Worm (Caenorhabditis elegans) whole organism, L3 larva: ENCODE data around the gene dim-1.

ENCODE experiments used
- R02D3.7 ChIP-seq: fragments of 150-350 bp; optimal IDR thresholded peaks from 2 replicates; lab custom pipeline; 2014; ENCODE audit warnings: missing biosample characterization, missing genetic modification characterization
- ZK546.5 ChIP-seq: sonication (generic microtip); optimal IDR thresholded peaks from 2 replicates; lab custom pipeline; 2017; ENCODE audit warnings: missing biosample characterization, missing genetic modification characterization
- aly-2 ChIP-seq: fragments of 150-350 bp; optimal IDR thresholded peaks from 2 replicates; lab custom pipeline; 2014; ENCODE audit warnings: missing biosample characterization, missing genetic modification characterization
- ama-1 ChIP-seq: fragments of 150-350 bp; optimal IDR thresholded peaks from 2 replicates; lab custom pipeline; 2018
- ceh-16 ChIP-seq: sonication (generic microtip); optimal IDR thresholded peaks from 2 replicates; lab custom pipeline; 2017; ENCODE audit warnings: missing biosample characterization, missing genetic modification characterization
- ceh-28 ChIP-seq: fragments of 150-350 bp; optimal IDR thresholded peaks from 2 replicates; lab custom pipeline; 2014; ENCODE audit warnings: missing biosample characterization, missing genetic modification reagents, missing genetic modification characterization
- ceh-82 ChIP-seq: fragments of 150-350 bp; optimal IDR thresholded peaks from 2 replicates; lab custom pipeline; 2014; ENCODE audit warnings: missing biosample characterization, missing genetic modification characterization
- ceh-9 ChIP-seq: sonication (generic microtip); optimal IDR thresholded peaks from 2 replicates; lab custom pipeline; 2018; ENCODE audit warnings: missing biosample characterization, missing genetic modification characterization
- daf-12 ChIP-seq: fragments of 150-350 bp; optimal IDR thresholded peaks from 2 replicates; lab custom pipeline; 2014; ENCODE audit warnings: missing biosample characterization, missing genetic modification reagents, missing genetic modification characterization
- egl-27 ChIP-seq: sonication (generic microtip); optimal IDR thresholded peaks from 4 replicates; lab custom pipeline; 2017; ENCODE audit warnings: missing biosample characterization, missing genetic modification reagents, missing genetic modification characterization
- egl-5 ChIP-seq: fragments of 150-350 bp; optimal IDR thresholded peaks from 2 replicates; lab custom pipeline; 2017; ENCODE audit warnings: missing biosample characterization, missing genetic modification reagents, missing genetic modification characterization, inconsistent platforms
- elt-1 ChIP-seq: fragments of 150-350 bp; optimal IDR thresholded peaks from 2 replicates; lab custom pipeline; 2014; ENCODE audit warnings: missing biosample characterization, missing genetic modification characterization
- elt-2 ChIP-seq: sonication (generic microtip); optimal IDR thresholded peaks from 2 replicates; lab custom pipeline; 2016; ENCODE audit warnings: missing genetic modification reagents, mild to moderate bottlenecking, missing genetic modification characterization, missing compliant biosample characterization
- elt-3 ChIP-seq, 3 experiments: fragments of 150-350 bp in 1 of 3; sonication (generic microtip) in 2 of 3; optimal IDR thresholded peaks; 2 replicates in 2 of 3; 4 replicates in 1 of 3; lab custom pipeline; 2014 to 2017; ENCODE audit warnings: missing biosample characterization in 3 of 3, missing genetic modification characterization in 3 of 3
- eor-1 ChIP-seq, 2 experiments: fragments of 150-350 bp; optimal IDR thresholded peaks; 2 replicates each; lab custom pipeline; 2014 to 2018; ENCODE audit warnings: missing biosample characterization in 2 of 2, missing genetic modification characterization in 2 of 2
- fkh-10 ChIP-seq: sonication (generic microtip); optimal IDR thresholded peaks from 2 replicates; lab custom pipeline; 2017; ENCODE audit warnings: missing biosample characterization, missing genetic modification reagents, missing genetic modification characterization
- fkh-2 ChIP-seq: fragments of 150-350 bp; optimal IDR thresholded peaks from 2 replicates; lab custom pipeline; 2014; ENCODE audit warnings: missing biosample characterization, missing genetic modification reagents, missing genetic modification characterization
- fos-1 ChIP-seq: fragments of 150-350 bp; optimal IDR thresholded peaks from 2 replicates; lab custom pipeline; 2014; ENCODE audit warnings: missing biosample characterization, missing genetic modification characterization
- hmg-11 ChIP-seq: sonication (generic microtip); optimal IDR thresholded peaks from 2 replicates; lab custom pipeline; 2016; ENCODE audit warnings: missing genetic modification characterization, missing compliant biosample characterization
- jun-1 ChIP-seq: fragments of 150-350 bp; optimal IDR thresholded peaks from 2 replicates; lab custom pipeline; 2014; ENCODE audit warnings: missing biosample characterization, missing genetic modification reagents, missing genetic modification characterization
- lin-15B ChIP-seq: fragments of 150-350 bp; optimal IDR thresholded peaks from 2 replicates; lab custom pipeline; 2014; ENCODE audit warnings: missing biosample characterization, missing genetic modification characterization
- lin-39 ChIP-seq: fragments of 150-350 bp; optimal IDR thresholded peaks from 2 replicates; lab custom pipeline; 2018; ENCODE audit warnings: missing biosample characterization, missing genetic modification reagents, missing genetic modification characterization
- lsy-12 ChIP-seq: sonication (generic microtip); optimal IDR thresholded peaks from 2 replicates; lab custom pipeline; 2016; ENCODE audit warnings: mild to moderate bottlenecking, missing genetic modification characterization, missing compliant biosample characterization
- mdl-1 ChIP-seq: fragments of 150-350 bp; optimal IDR thresholded peaks from 2 replicates; lab custom pipeline; 2014; ENCODE audit warnings: missing biosample characterization, missing genetic modification characterization
- mml-1 ChIP-seq: fragments of 150-350 bp; sonication (generic microtip); optimal IDR thresholded peaks from 3 replicates; lab custom pipeline; 2014; ENCODE audit warnings: missing biosample characterization, missing genetic modification characterization
- nfya-1 ChIP-seq: sonication (generic microtip); optimal IDR thresholded peaks from 2 replicates; lab custom pipeline; 2017; ENCODE audit warnings: missing genetic modification characterization, mild to moderate bottlenecking, missing compliant biosample characterization, antibody characterized with exemption, moderate library complexity; ENCODE audit not compliant: insufficient read depth
- nhr-11 ChIP-seq: fragments of 150-350 bp; optimal IDR thresholded peaks from 2 replicates; lab custom pipeline; 2014; ENCODE audit warnings: missing biosample characterization, missing genetic modification characterization
- nhr-12 ChIP-seq: fragments of 150-350 bp; optimal IDR thresholded peaks from 2 replicates; lab custom pipeline; 2014; ENCODE audit warnings: missing biosample characterization, missing genetic modification characterization
- nhr-23 ChIP-seq: fragments of 150-350 bp; optimal IDR thresholded peaks from 2 replicates; lab custom pipeline; 2014; ENCODE audit warnings: missing biosample characterization, missing genetic modification reagents, missing genetic modification characterization
- nhr-237 ChIP-seq: fragments of 150-350 bp; optimal IDR thresholded peaks from 2 replicates; lab custom pipeline; 2014; ENCODE audit warnings: missing biosample characterization, missing genetic modification characterization
- nhr-25 ChIP-seq: sonication (generic microtip); optimal IDR thresholded peaks from 2 replicates; lab custom pipeline; 2017; ENCODE audit warnings: missing biosample characterization, missing genetic modification characterization
- nhr-28 ChIP-seq: fragments of 150-350 bp; optimal IDR thresholded peaks from 2 replicates; lab custom pipeline; 2014; ENCODE audit warnings: missing biosample characterization, missing genetic modification characterization
- nhr-43 ChIP-seq: sonication (generic microtip); optimal IDR thresholded peaks from 2 replicates; lab custom pipeline; 2016; ENCODE audit warnings: mild to moderate bottlenecking, missing genetic modification characterization, missing compliant biosample characterization; ENCODE audit not compliant: poor library complexity, severe bottlenecking
- nhr-67 ChIP-seq: fragments of 150-350 bp; optimal IDR thresholded peaks from 2 replicates; lab custom pipeline; 2014; ENCODE audit warnings: missing biosample characterization, missing genetic modification characterization
- nhr-76 ChIP-seq: fragments of 150-350 bp; sonication (generic microtip); optimal IDR thresholded peaks from 5 replicates; lab custom pipeline; 2014; ENCODE audit warnings: missing biosample characterization, missing genetic modification characterization
- nhr-77 ChIP-seq: fragments of 150-350 bp; optimal IDR thresholded peaks from 2 replicates; lab custom pipeline; 2014; ENCODE audit warnings: missing biosample characterization, missing genetic modification characterization
- pha-4 ChIP-seq: fragments of 150-350 bp; optimal IDR thresholded peaks from 2 replicates; lab custom pipeline; 2014; ENCODE audit warnings: missing biosample characterization, missing genetic modification reagents, missing genetic modification characterization
- pqm-1 ChIP-seq: fragments of 150-350 bp; optimal IDR thresholded peaks from 2 replicates; lab custom pipeline; 2017; ENCODE audit warnings: missing biosample characterization, missing genetic modification characterization, inconsistent platforms
- sea-2 ChIP-seq: fragments of 150-350 bp; sonication (generic microtip); optimal IDR thresholded peaks from 4 replicates; lab custom pipeline; 2014; ENCODE audit warnings: missing biosample characterization, missing genetic modification reagents, missing genetic modification characterization
- skn-1 ChIP-seq: fragments of 150-350 bp; optimal IDR thresholded peaks from 2 replicates; lab custom pipeline; 2014; ENCODE audit warnings: missing biosample characterization, missing genetic modification characterization
- snpc-4 ChIP-seq: fragments of 150-350 bp; optimal IDR thresholded peaks from 2 replicates; lab custom pipeline; 2014; ENCODE audit warnings: missing biosample characterization, missing genetic modification characterization
- tbx-2 ChIP-seq: sonication (generic microtip); optimal IDR thresholded peaks from 2 replicates; lab custom pipeline; 2016; ENCODE audit warnings: mild to moderate bottlenecking, missing genetic modification characterization, missing compliant biosample characterization
- unc-39 ChIP-seq: sonication (generic microtip); optimal IDR thresholded peaks from 4 replicates; lab custom pipeline; 2017; ENCODE audit warnings: missing biosample characterization, missing genetic modification characterization
- unc-62 ChIP-seq: fragments of 150-350 bp; sonication (generic microtip); optimal IDR thresholded peaks from 4 replicates; lab custom pipeline; 2014; ENCODE audit warnings: missing biosample characterization, missing genetic modification reagents, missing genetic modification characterization
- zag-1 ChIP-seq: fragments of 150-350 bp; optimal IDR thresholded peaks from 2 replicates; lab custom pipeline; 2014; ENCODE audit warnings: missing biosample characterization, missing genetic modification characterization
- ztf-11 ChIP-seq: fragments of 150-350 bp; optimal IDR thresholded peaks from 2 replicates; lab custom pipeline; 2014; ENCODE audit warnings: missing biosample characterization, missing genetic modification characterization
- ztf-4 ChIP-seq: fragments of 150-350 bp; optimal IDR thresholded peaks from 2 replicates; lab custom pipeline; 2014; ENCODE audit warnings: missing biosample characterization, missing genetic modification characterization

The dim-1 gene

DNA sequence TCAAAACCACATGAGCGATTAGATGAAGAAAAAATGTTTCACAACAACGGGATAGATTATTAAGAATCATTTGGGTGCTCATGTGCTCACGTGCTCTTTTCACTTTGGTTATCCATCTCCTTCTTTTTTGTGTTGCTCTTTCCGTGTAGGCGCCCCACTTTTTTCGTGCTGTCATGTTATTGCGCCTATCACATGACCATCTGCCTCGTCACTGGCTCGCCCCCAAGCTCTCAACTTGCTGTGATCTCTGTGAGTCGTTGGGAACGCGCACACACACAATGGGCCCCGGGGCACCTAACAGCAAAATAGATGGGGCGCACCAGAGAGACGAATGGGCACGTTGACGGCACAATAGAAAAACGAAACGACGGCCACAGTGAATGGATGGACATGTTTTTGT lies 36.4 kb downstream of the dim-1 start:
- no peak for TF ChIP-seq zag-1 (tag; lab: Kevin White, UChicago)
- TF ChIP-seq unc-62 (GFP tag; lab: Kevin White, UChicago), result peak; percentile 80
- TF ChIP-seq fkh-10 (GFP tag; lab: Kevin White, UChicago), result peak; percentile 87
- no peak for TF ChIP-seq R02D3.7
- no peak for TF ChIP-seq pqm-1
- no peak for TF ChIP-seq elt-1
- no peak for TF ChIP-seq ZK546.5 (tag; lab: Kevin White, UChicago)
- TF ChIP-seq fkh-2 (tag; lab: Kevin White, UChicago), result no peak
- TF ChIP-seq daf-12 (tag; lab: Kevin White, UChicago), result no peak
- no peak for TF ChIP-seq nhr-23 (tag; lab: Kevin White, UChicago)
- TF ChIP-seq egl-27 (tag; lab: Kevin White, UChicago), result peak; percentile 9
- peak; percentile 9 for TF ChIP-seq elt-2 (tag; lab: Kevin White, UChicago)
- no peak for TF ChIP-seq aly-2 (tag; lab: Kevin White, UChicago)
- peak; percentile 92 for TF ChIP-seq egl-5 (tag; lab: Kevin White, UChicago)
- TF ChIP-seq ztf-4, result no peak
- peak; percentile 34 for TF ChIP-seq snpc-4 (tag; lab: Kevin White, UChicago)
- TF ChIP-seq nhr-28 (tag; lab: Kevin White, UChicago), result no peak
- no peak for TF ChIP-seq ztf-11
- TF ChIP-seq nhr-25, result no peak
- no peak for TF ChIP-seq mml-1 (tag; lab: Kevin White, UChicago)
- TF ChIP-seq elt-3 (tag; optimal IDR thresholded peaks at IDR 0.05; lab: Kevin White, UChicago), result no peak
- no peak for TF ChIP-seq ceh-9
- no peak for TF ChIP-seq nhr-237
- TF ChIP-seq nhr-67, result no peak
- no peak for TF ChIP-seq sea-2 (GFP tag; lab: Kevin White, UChicago)
- TF ChIP-seq nfya-1 (tag; lab: Kevin White, UChicago), result peak; percentile 89
- TF ChIP-seq ama-1 (lab: Kevin White, UChicago), result peak; percentile 49
- no peak for TF ChIP-seq fos-1 (tag; lab: Kevin White, UChicago)
- no peak for TF ChIP-seq skn-1 (tag; lab: Kevin White, UChicago)
- no peak for TF ChIP-seq eor-1 (tag; optimal IDR thresholded peaks at IDR 0.05; lab: Kevin White, UChicago)
- no peak for TF ChIP-seq ceh-28
- no peak for TF ChIP-seq nhr-12 (tag; lab: Kevin White, UChicago)
- TF ChIP-seq tbx-2 (tag; lab: Kevin White, UChicago), result peak; percentile 40
- TF ChIP-seq hmg-11, result peak; percentile 65
- no peak for TF ChIP-seq nhr-77 (tag; lab: Kevin White, UChicago)
- peak; percentile 55 for TF ChIP-seq pha-4
- peak; percentile 95 for TF ChIP-seq lin-39 (tag; lab: Kevin White, UChicago)
- TF ChIP-seq nhr-43 (tag; lab: Kevin White, UChicago), result no peak
- TF ChIP-seq lin-15B (tag; lab: Kevin White, UChicago), result peak; percentile 28
- TF ChIP-seq lsy-12 (tag; lab: Kevin White, UChicago), result peak; percentile 72
- TF ChIP-seq ceh-82, result no peak
- TF ChIP-seq mdl-1, result peak; percentile 64
- peak; percentile 30 for TF ChIP-seq jun-1 (tag; lab: Kevin White, UChicago)
- no peak for TF ChIP-seq nhr-76
- TF ChIP-seq nhr-11 (tag; lab: Kevin White, UChicago), result peak; percentile 61
- TF ChIP-seq unc-39 (tag; lab: Kevin White, UChicago), result no peak
- no peak for TF ChIP-seq ceh-16 (tag; lab: Kevin White, UChicago)

- TF ChIP-seq nfya-1 (tag; lab: Kevin White, UChicago) (peak; percentile 89), ceh-9 (no peak), unc-62 (GFP tag; lab: Kevin White, UChicago) (peak; percentile 37), ceh-28 (peak; percentile 69), lin-39 (tag; lab: Kevin White, UChicago) (peak; percentile 93), nhr-77 (tag; lab: Kevin White, UChicago) (peak; percentile 64), nhr-76 (peak; percentile 11), lsy-12 (tag; lab: Kevin White, UChicago) (peak; percentile 89), skn-1 (tag; lab: Kevin White, UChicago) (peak; percentile 23), pha-4 (peak; percentile 98), nhr-12 (tag; lab: Kevin White, UChicago) (no peak), jun-1 (tag; lab: Kevin White, UChicago) (peak; percentile 91), nhr-11 (tag; lab: Kevin White, UChicago) (no peak), ceh-82 (peak; percentile 30), mdl-1 (peak; percentile 87), egl-5 (tag; lab: Kevin White, UChicago) (peak; percentile 94), ama-1 (lab: Kevin White, UChicago) (peak; percentile 91), lin-15B (tag; lab: Kevin White, UChicago) (peak; percentile 10), fkh-10 (GFP tag; lab: Kevin White, UChicago) (peak; percentile 30), nhr-23 (tag; lab: Kevin White, UChicago) (peak; percentile 65), nhr-25 (peak; percentile 66), nhr-43 (tag; lab: Kevin White, UChicago) (peak; percentile 47), eor-1 (tag; optimal IDR thresholded peaks at IDR 0.05; lab: Kevin White, UChicago) (peak in 1 of 2 experiments; percentile 14), elt-2 (tag; lab: Kevin White, UChicago) (peak; percentile 77), pqm-1 (peak; percentile 63), ztf-11 (no peak), snpc-4 (tag; lab: Kevin White, UChicago) (peak; percentile 32), tbx-2 (tag; lab: Kevin White, UChicago) (peak; percentile 55), elt-1 (peak; percentile 31), mml-1 (tag; lab: Kevin White, UChicago) (no peak), egl-27 (tag; lab: Kevin White, UChicago) (no peak), fos-1 (tag; lab: Kevin White, UChicago) (no peak), hmg-11 (peak; percentile 84)
- TF ChIP-seq, all 47 proteins: peak for 26
Measured at ce11 chrX:8019665-8020064, 38.4 kb downstream of the dim-1 start.
